Worm (Caenorhabditis elegans): ENCODE data around the gene AH6.17.
A peak's percentile ranks its signal among the peaks of the same experiment; 100 is the strongest.

AH6.17 gene

ce11 chrII:9501955-9502354 is 21.0 kb upstream of the AH6.17 start:
- TF ChIP-seq nhr-76 (tag; optimal IDR thresholded peaks at IDR 0.05) (no peak), nhr-90 (tag; optimal IDR thresholded peaks at IDR 0.05; ENCODE audit: poor library complexity) (peak; percentile 23), aly-2 (tag; optimal IDR thresholded peaks at IDR 0.05) (no peak), pax-3 (tag; optimal IDR thresholded peaks at IDR 0.05) (no peak), sup-37 (GFP tag; optimal IDR thresholded peaks at IDR 0.05) (no peak), isw-1 (GFP tag; IDR thresholded peaks at IDR 0.05) (no peak), elt-2 (tag; optimal IDR thresholded peaks at IDR 0.05) (peak; percentile 97), mdl-1 (tag; optimal IDR thresholded peaks at IDR 0.05) (peak in 1 of 2 experiments; percentile 48), lsy-2 (tag; optimal IDR thresholded peaks at IDR 0.05) (peak in 1 of 2 experiments; percentile 7), tbx-2 (tag; optimal IDR thresholded peaks at IDR 0.05) (no peak), lin-35 (GFP tag; optimal IDR thresholded peaks at IDR 0.05) (peak in 1 of 2 experiments; percentile 50), fkh-4 (tag; optimal IDR thresholded peaks at IDR 0.05; ENCODE audit: borderline replicate concordance) (no peak), nhr-71 (tag; optimal IDR thresholded peaks at IDR 0.05) (peak; percentile 51), jun-1 (tag; optimal IDR thresholded peaks at IDR 0.05) (peak; percentile 21), nhr-19 (GFP tag; conservative IDR thresholded peaks at IDR 0.05) (0 out of 2 replicates have a peak, but pooled peaks have one; percentile 12), efl-1 (optimal IDR thresholded peaks at IDR 0.05) (no peak), efl-1 (GFP tag; optimal IDR thresholded peaks at IDR 0.05 in 1 of 2) (peak in 1 of 2 experiments; percentile 57)

DNA sequence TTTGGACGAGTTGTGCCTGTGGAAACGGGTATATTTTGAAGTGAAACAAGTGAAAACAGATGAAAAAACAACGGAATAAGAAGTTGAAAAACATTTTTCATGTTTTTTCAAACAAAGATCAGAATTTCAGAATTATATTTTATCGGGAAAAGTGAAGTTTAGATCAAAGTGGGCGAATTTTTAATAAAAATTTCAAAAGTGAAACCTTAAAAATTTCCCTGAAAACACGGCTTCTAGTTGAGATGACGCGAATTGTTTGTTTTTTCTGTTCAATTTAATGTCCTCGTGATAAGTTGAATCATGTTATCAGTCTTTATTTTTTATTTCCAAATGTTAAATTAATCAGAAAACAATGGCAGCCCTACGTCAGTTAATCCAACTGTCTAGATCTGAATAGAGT is 15.8 kb upstream of the AH6.17 start, which contains the start of gene gcy-3:
Gene gcy-3 (minus strand): TSS at position 101 of the 400 bp plus-strand sequence.
- no peak for TF ChIP-seq blmp-1 (tag; optimal IDR thresholded peaks at IDR 0.05)
- no peak for TF ChIP-seq nhr-20 (tag; optimal IDR thresholded peaks at IDR 0.05)
- TF ChIP-seq efl-1 (optimal IDR thresholded peaks at IDR 0.05): no peak
- no peak for TF ChIP-seq efl-1 (GFP tag; optimal IDR thresholded peaks at IDR 0.05 in 1 of 2)
- no peak for TF ChIP-seq fkh-8 (tag; optimal IDR thresholded peaks at IDR 0.05)
- no peak for TF ChIP-seq nhr-237 (tag; optimal IDR thresholded peaks at IDR 0.05)
- no peak for TF ChIP-seq swsn-7 (tag; optimal IDR thresholded peaks at IDR 0.05)
- TF ChIP-seq unc-98 (GFP tag; IDR thresholded peaks at IDR 0.05): no peak
- TF ChIP-seq aha-1 (tag; optimal IDR thresholded peaks at IDR 0.05): no peak
- TF ChIP-seq vab-15 (tag; optimal IDR thresholded peaks at IDR 0.05): no peak
- no peak for TF ChIP-seq egl-13 (tag; optimal IDR thresholded peaks at IDR 0.05)
- TF ChIP-seq C34B4.2 (tag; optimal IDR thresholded peaks at IDR 0.05): no peak

ce11 chrII:9516836-9517235 is 6.1 kb upstream of the AH6.17 start, which contains the start of gene gcy-1:
Gene gcy-1, minus strand, starts transcription at chrII:9516936.
- no peak for TF ChIP-seq C16A3.4 (tag; optimal IDR thresholded peaks at IDR 0.05)
- TF ChIP-seq xbp-1 (tag; optimal IDR thresholded peaks at IDR 0.05): no peak
- no peak for TF ChIP-seq nhr-71 (tag; optimal IDR thresholded peaks at IDR 0.05)
- TF ChIP-seq ets-5 (GFP tag; IDR thresholded peaks at IDR 0.05): no peak
- TF ChIP-seq ceh-90 (tag; optimal IDR thresholded peaks at IDR 0.05): no peak
- TF ChIP-seq pqm-1 (tag; optimal IDR thresholded peaks at IDR 0.05): no peak
- no peak for TF ChIP-seq fkh-4 (tag; optimal IDR thresholded peaks at IDR 0.05; ENCODE audit: borderline replicate concordance)
- no peak for TF ChIP-seq lin-15B (tag; optimal IDR thresholded peaks at IDR 0.05)
- TF ChIP-seq fkh-10 (GFP tag; optimal IDR thresholded peaks at IDR 0.05): no peak
- TF ChIP-seq snpc-4 (tag; optimal IDR thresholded peaks at IDR 0.05): no peak
- TF ChIP-seq ceh-82 (tag; optimal IDR thresholded peaks at IDR 0.05): no peak
- no peak for TF ChIP-seq fos-1 (tag; optimal IDR thresholded peaks at IDR 0.05)
- TF ChIP-seq lin-13 (GFP tag; optimal IDR thresholded peaks at IDR 0.05): no peak
- no peak for TF ChIP-seq egl-27 (tag; optimal IDR thresholded peaks at IDR 0.05)

DNA sequence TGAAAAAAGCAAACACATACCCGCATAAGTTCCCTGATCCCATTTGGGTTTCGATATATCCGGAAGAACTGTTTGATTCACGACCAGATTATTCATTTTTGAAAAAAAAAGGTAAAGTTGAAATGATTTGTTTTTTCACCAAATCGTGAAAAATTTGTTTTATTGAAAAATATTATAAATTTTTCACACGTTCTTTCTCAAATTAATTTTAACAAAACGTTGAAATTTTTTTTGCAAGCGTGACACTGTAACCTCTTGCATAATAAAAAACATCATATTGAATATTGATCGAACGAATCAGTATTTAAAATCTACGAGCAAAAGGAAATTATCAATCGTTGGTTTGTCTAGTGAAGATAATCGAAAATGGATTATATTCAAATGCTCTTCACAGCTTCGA is 4.2 kb upstream of the AH6.17 start, which contains the start of the genes sfxn-1.1 and AH6.3:
Gene sfxn-1.1 (minus strand): TSS at position 101 of the 400 bp plus-strand sequence.
Gene AH6.3 (plus strand): TSS at position 275 of the 400 bp plus-strand sequence.
- TF ChIP-seq unc-86 (tag; optimal IDR thresholded peaks at IDR 0.05) (no peak), ama-1 (optimal IDR thresholded peaks at IDR 0.05) (no peak), snu-23 (GFP tag; optimal IDR thresholded peaks at IDR 0.05) (no peak), lin-15B (tag; optimal IDR thresholded peaks at IDR 0.05) (no peak), C04F5.9 (tag; optimal IDR thresholded peaks at IDR 0.05) (no peak), nhr-28 (tag; optimal IDR thresholded peaks at IDR 0.05) (no peak), alr-1 (tag; optimal IDR thresholded peaks at IDR 0.05; ENCODE audit: borderline replicate concordance) (no peak), nhr-47 (tag; optimal IDR thresholded peaks at IDR 0.05) (no peak), aly-2 (tag; optimal IDR thresholded peaks at IDR 0.05) (no peak), ceh-88 (GFP tag; IDR thresholded peaks at IDR 0.05) (no peak)

Data from whole organism, L1 larva.